Worm (Caenorhabditis elegans) whole organism, L3 larva: ENCODE results near the gene rpn-6.2.

Experiments
- ceh-16 ChIP-seq: sonication (generic microtip); optimal IDR thresholded peaks from 2 replicates; lab custom pipeline; 2017; ENCODE audit warnings: missing biosample characterization, missing genetic modification characterization
- unc-62 ChIP-seq: fragments of 150-350 bp; sonication (generic microtip); optimal IDR thresholded peaks from 4 replicates; lab custom pipeline; 2014; ENCODE audit warnings: missing biosample characterization, missing genetic modification reagents, missing genetic modification characterization

ce11 chrIII:9022535-9022934, 20.7 kb upstream of the rpn-6.2 start, which contains the start of gene F59B2.14:
- TF ChIP-seq unc-62 (GFP tag; lab: Kevin White, UChicago) = no peak
- no peak for TF ChIP-seq ceh-16 (tag; lab: Kevin White, UChicago)
